Fruit fly (Drosophila melanogaster): ENCODE measurements around the gene CG11349.

The CG11349 gene

dm6 chr3L:4508926-4509457 is 36.1 kb downstream of the CG11349 start (continued):
- TF ChIP-seq bsh (GFP tag; optimal IDR thresholded peaks at IDR 0.05) (peak in 1 of 2 experiments; percentile 2), CG18619 (GFP tag; optimal IDR thresholded peaks at IDR 0.05) (no peak), corto (GFP tag; optimal IDR thresholded peaks at IDR 0.05) (no peak), CG11695 (GFP tag; IDR thresholded peaks at IDR 0.05) (0 out of 3 replicates have a peak, but pooled peaks have one; percentile 11), CG10462 (GFP tag; optimal IDR thresholded peaks at IDR 0.05) (no peak), caup (GFP tag; optimal IDR thresholded peaks at IDR 0.05; ENCODE audit: severe bottlenecking) (no peak), Asciz (GFP tag; optimal IDR thresholded peaks at IDR 0.05) (no peak), CG8924 (tag; optimal IDR thresholded peaks at IDR 0.05) (peak; percentile 12), dpn (GFP tag; optimal IDR thresholded peaks at IDR 0.05) (no peak), Sox102F (GFP tag; optimal IDR thresholded peaks at IDR 0.05) (peak; percentile 64), gem (tag; optimal IDR thresholded peaks at IDR 0.05) (peak; percentile 59), CG14441 (GFP tag; IDR thresholded peaks at IDR 0.05) (no peak), dimm (GFP tag; IDR thresholded peaks at IDR 0.05) (no peak), CG11456 (GFP tag; IDR thresholded peaks at IDR 0.05) (no peak), pnt (GFP tag; optimal IDR thresholded peaks at IDR 0.05) (no peak), CG8388 (GFP tag; optimal IDR thresholded peaks at IDR 0.05) (peak; percentile 16), CG30020 (tag; optimal IDR thresholded peaks at IDR 0.05) (no peak), ttk (GFP tag; IDR thresholded peaks at IDR 0.05) (no peak), CG12104 (GFP tag; optimal IDR thresholded peaks at IDR 0.05) (no peak), CG4424 (GFP tag; optimal IDR thresholded peaks at IDR 0.05) (no peak), CG32532 (GFP tag; IDR thresholded peaks at IDR 0.05) (no peak), CG32767 (GFP tag; IDR thresholded peaks at IDR 0.05) (no peak), CG2875 (GFP tag; optimal IDR thresholded peaks at IDR 0.05) (no peak), Fer3 (tag; optimal IDR thresholded peaks at IDR 0.05) (no peak), CG3847 (GFP tag; IDR thresholded peaks at IDR 0.05) (no peak), slbo (GFP tag; IDR thresholded peaks at IDR 0.05) (peak; percentile 12; the same call in 1 of the 2 replicates), CG3065 (GFP tag; optimal IDR thresholded peaks at IDR 0.05) (no peak), CG32772 (GFP tag; IDR thresholded peaks at IDR 0.05) (no peak), CG4617 (GFP tag; optimal IDR thresholded peaks at IDR 0.05; ENCODE audit: borderline replicate concordance) (no peak), dan (GFP tag; IDR thresholded peaks at IDR 0.05) (no peak), oc (tag; optimal IDR thresholded peaks at IDR 0.05) (peak; percentile 31), ERR (GFP tag; optimal IDR thresholded peaks at IDR 0.05) (no peak), CG2129 (GFP tag; IDR thresholded peaks at IDR 0.05; ENCODE audit: partially characterized antibody) (no peak), insv (GFP tag; optimal IDR thresholded peaks at IDR 0.05) (no peak), zen (tag; optimal IDR thresholded peaks at IDR 0.05) (no peak), CG7963 (GFP tag; IDR thresholded peaks at IDR 0.05; ENCODE audit: partially characterized antibody) (no peak), CG11093 (GFP tag; IDR thresholded peaks at IDR 0.05) (no peak), exex (tag; optimal IDR thresholded peaks at IDR 0.05) (no peak), CG14014 (GFP tag; IDR thresholded peaks at IDR 0.05) (0 out of 2 replicates have a peak, but pooled peaks have one; percentile 29), CG10209 (GFP tag; optimal IDR thresholded peaks at IDR 0.05) (peak; percentile 5), CG18262 (tag; optimal IDR thresholded peaks at IDR 0.05) (no peak), CG12769 (tag; optimal IDR thresholded peaks at IDR 0.05) (no peak), eyg (GFP tag; optimal IDR thresholded peaks at IDR 0.05) (no peak), twi (tag; optimal IDR thresholded peaks at IDR 0.05) (no peak), CG13296 (GFP tag; optimal IDR thresholded peaks at IDR 0.05) (no peak), HLH4C (GFP tag; IDR thresholded peaks at IDR 0.05; ENCODE audit: partially characterized antibody) (no peak), Blimp-1 (GFP tag; optimal IDR thresholded peaks at IDR 0.05) (peak; percentile 52)
